Fruit fly (Drosophila melanogaster) whole organism, embryonic: ENCODE data around the gene Lip3.

Experiments used
- ATbp ChIP-seq: fragments of 200-800 bp; sonication (Bioruptor generic); optimal IDR thresholded peaks from 2 replicates; lab custom pipeline; 2017; ENCODE audit warnings: missing biosample characterization, mild to moderate bottlenecking, missing genetic modification characterization, missing genetic modification reagents
- Atf6 ChIP-seq: fragments of 200-800 bp; sonication (Bioruptor generic); IDR thresholded peaks from 2 replicates; pipeline ENCODE4 v1.3.6; 2022; ENCODE audit warnings: missing biosample characterization, missing genetic modification characterization
- CG1024 ChIP-seq: fragments of 200-800 bp; sonication (Bioruptor generic); IDR thresholded peaks from 2 replicates; pipeline ENCODE4 v1.3.6; 2022; ENCODE audit warnings: missing biosample characterization, missing genetic modification characterization
- CG10431 ChIP-seq: fragments of 200-800 bp; sonication (Bioruptor generic); optimal IDR thresholded peaks from 3 replicates; lab custom pipeline; 2018; ENCODE audit warnings: missing biosample characterization, mild to moderate bottlenecking, missing genetic modification characterization
- CG11560 ChIP-seq: fragments of 200-800 bp; sonication (Bioruptor generic); IDR thresholded peaks from 3 replicates; pipeline ENCODE4 v1.3.6; 2022; ENCODE audit warnings: missing biosample characterization, missing genetic modification characterization
- CG13123 ChIP-seq: fragments of 200-800 bp; sonication (Bioruptor generic); optimal IDR thresholded peaks from 2 replicates; lab custom pipeline; 2016; ENCODE audit warnings: missing biosample characterization, missing genetic modification characterization
- CG13624 ChIP-seq: fragments of 200-800 bp; sonication (Bioruptor generic); optimal IDR thresholded peaks from 2 replicates; lab custom pipeline; 2016; ENCODE audit warnings: missing biosample characterization, missing genetic modification characterization
- CG14667 ChIP-seq: fragments of 200-800 bp; sonication (Bioruptor generic); IDR thresholded peaks from 2 replicates; pipeline ENCODE4 v1.3.6; 2022; ENCODE audit warnings: missing biosample characterization, missing genetic modification characterization
- CG14965 ChIP-seq: fragments of 200-800 bp; sonication (Bioruptor generic); optimal IDR thresholded peaks from 2 replicates; lab custom pipeline; 2016; ENCODE audit warnings: missing biosample characterization, missing genetic modification characterization, borderline replicate concordance
- CG17802 ChIP-seq: fragments of 200-800 bp; sonication (Bioruptor generic); optimal IDR thresholded peaks from 2 replicates; lab custom pipeline; 2018; ENCODE audit warnings: missing biosample characterization, mild to moderate bottlenecking, missing genetic modification characterization, moderate library complexity
- CG30020 ChIP-seq: fragments of 200-800 bp; optimal IDR thresholded peaks from 2 replicates; lab custom pipeline; 2019; ENCODE audit warnings: missing biosample characterization, mild to moderate bottlenecking, missing genetic modification characterization, moderate library complexity
- CG7556 ChIP-seq: fragments of 200-800 bp; sonication (Bioruptor generic); optimal IDR thresholded peaks from 2 replicates; lab custom pipeline; 2017; ENCODE audit warnings: missing biosample characterization, mild to moderate bottlenecking, missing genetic modification characterization
- CG9727 ChIP-seq: fragments of 200-800 bp; sonication (Bioruptor generic); optimal IDR thresholded peaks from 3 replicates; lab custom pipeline; 2017; ENCODE audit warnings: missing biosample characterization, mild to moderate bottlenecking, missing genetic modification characterization
- CrebB ChIP-seq: fragments of 200-800 bp; sonication (Bioruptor generic); optimal IDR thresholded peaks from 3 replicates; lab custom pipeline; 2018; ENCODE audit warnings: missing biosample characterization, mild to moderate bottlenecking, missing genetic modification characterization
- E2f2 ChIP-seq: fragments of 200-800 bp; sonication (Bioruptor generic); IDR thresholded peaks from 2 replicates; pipeline ENCODE4 v1.3.6; 2022; ENCODE audit warnings: missing biosample characterization, missing genetic modification characterization
- Elba2 ChIP-seq: fragments of 200-800 bp; sonication (Bioruptor generic); optimal IDR thresholded peaks from 3 replicates; lab custom pipeline; 2016; ENCODE audit warnings: missing biosample characterization, missing genetic modification characterization
- HLH54F ChIP-seq: fragments of 200-800 bp; sonication (Bioruptor generic); optimal IDR thresholded peaks from 3 replicates; lab custom pipeline; 2016; ENCODE audit warnings: missing biosample characterization, missing genetic modification characterization
- Lim3 ChIP-seq: fragments of 200-800 bp; sonication (Bioruptor generic); IDR thresholded peaks from 2 replicates; pipeline ENCODE4 v1.3.6; 2022; ENCODE audit warnings: missing biosample characterization, missing genetic modification characterization
- MTF-1 ChIP-seq: fragments of 200-800 bp; sonication (Bioruptor generic); optimal IDR thresholded peaks from 2 replicates; lab custom pipeline; 2018; ENCODE audit warnings: missing biosample characterization, mild to moderate bottlenecking, missing genetic modification characterization, borderline replicate concordance
- Mes4 ChIP-seq: fragments of 200-800 bp; sonication (Bioruptor generic); optimal IDR thresholded peaks from 2 replicates; lab custom pipeline; 2016; ENCODE audit warnings: missing biosample characterization, missing genetic modification characterization
- NC2β ChIP-seq: fragments of 200-800 bp; sonication (Bioruptor generic); optimal IDR thresholded peaks from 2 replicates; lab custom pipeline; 2016; ENCODE audit warnings: missing biosample characterization, missing genetic modification characterization
- Oaz ChIP-seq: fragments of 200-800 bp; sonication (Bioruptor generic); IDR thresholded peaks from 2 replicates; pipeline ENCODE4 v1.3.6; 2022; ENCODE audit warnings: missing biosample characterization, missing genetic modification characterization
- Optix ChIP-seq: fragments of 200-800 bp; sonication (Bioruptor generic); IDR thresholded peaks from 3 replicates; pipeline ENCODE4 v1.3.6; 2022; ENCODE audit warnings: missing biosample characterization, missing genetic modification characterization
- Scr ChIP-seq: fragments of 200-800 bp; sonication (Bioruptor generic); IDR thresholded peaks from 2 replicates; pipeline ENCODE4 v1.3.6; 2022; ENCODE audit warnings: missing biosample characterization, missing genetic modification characterization; ENCODE audit not compliant: partially characterized antibody
- Sin3A ChIP-seq: fragments of >200 bp; optimal IDR thresholded peaks from 2 replicates; lab custom pipeline; 2018
- Ssrp ChIP-seq: fragments of 200-800 bp; sonication (Bioruptor generic); optimal IDR thresholded peaks from 2 replicates; lab custom pipeline; 2018; ENCODE audit warnings: missing biosample characterization, mild to moderate bottlenecking, missing genetic modification characterization, moderate library complexity
- ab ChIP-seq: fragments of 200-800 bp; sonication (Bioruptor generic); optimal IDR thresholded peaks from 2 replicates; lab custom pipeline; 2016; ENCODE audit warnings: missing biosample characterization, missing genetic modification characterization
- amos ChIP-seq: fragments of 200-800 bp; sonication (Bioruptor generic); IDR thresholded peaks from 2 replicates; pipeline ENCODE4 v1.3.6; 2022; ENCODE audit warnings: missing biosample characterization, missing genetic modification characterization; ENCODE audit not compliant: partially characterized antibody
- ara ChIP-seq: fragments of 200-800 bp; sonication (Bioruptor generic); IDR thresholded peaks from 2 replicates; pipeline ENCODE4 v1.3.6; 2022; ENCODE audit warnings: missing biosample characterization, missing genetic modification characterization
- az2 ChIP-seq: fragments of 200-800 bp; sonication (Bioruptor generic); optimal IDR thresholded peaks from 3 replicates; lab custom pipeline; 2016; ENCODE audit warnings: missing biosample characterization, missing genetic modification characterization
- bbx ChIP-seq: fragments of 200-800 bp; sonication (Bioruptor generic); IDR thresholded peaks from 2 replicates; pipeline ENCODE4 v1.3.6; 2022; ENCODE audit warnings: missing biosample characterization, missing genetic modification characterization; ENCODE audit not compliant: partially characterized antibody
- caup ChIP-seq: fragments of 200-800 bp; sonication (Bioruptor generic); optimal IDR thresholded peaks from 3 replicates; lab custom pipeline; 2017; ENCODE audit warnings: missing biosample characterization, mild to moderate bottlenecking, missing genetic modification characterization, moderate library complexity; ENCODE audit not compliant: severe bottlenecking
- dm ChIP-seq: fragments of 200-800 bp; sonication (Bioruptor generic); optimal IDR thresholded peaks from 3 replicates; lab custom pipeline; 2016; ENCODE audit warnings: missing biosample characterization, missing genetic modification characterization
- fu2 ChIP-seq: fragments of 200-800 bp; sonication (Bioruptor generic); optimal IDR thresholded peaks from 2 replicates; lab custom pipeline; 2016; ENCODE audit warnings: missing biosample characterization, missing genetic modification characterization
- grn ChIP-seq: fragments of 200-800 bp; sonication (Bioruptor generic); optimal IDR thresholded peaks from 3 replicates; lab custom pipeline; 2017; ENCODE audit warnings: missing biosample characterization, missing genetic modification characterization
- hbn ChIP-seq: fragments of 200-800 bp; sonication (Bioruptor generic); IDR thresholded peaks from 2 replicates; pipeline ENCODE4 v1.3.6; 2022; ENCODE audit warnings: missing biosample characterization, missing genetic modification characterization; ENCODE audit not compliant: partially characterized antibody
- her ChIP-seq: fragments of 200-800 bp; sonication (Bioruptor generic); optimal IDR thresholded peaks from 2 replicates; lab custom pipeline; 2016; ENCODE audit warnings: missing biosample characterization, missing genetic modification characterization
- ken ChIP-seq: fragments of 200-800 bp; sonication (Bioruptor generic); IDR thresholded peaks from 3 replicates; pipeline ENCODE4 v1.3.6; 2022; ENCODE audit warnings: missing biosample characterization, missing genetic modification characterization
- maf-S ChIP-seq: fragments of 200-800 bp; sonication (Bioruptor generic); optimal IDR thresholded peaks from 2 replicates; lab custom pipeline; 2016; ENCODE audit warnings: missing biosample characterization, missing genetic modification characterization
- nmo ChIP-seq: fragments of 200-800 bp; sonication (Bioruptor generic); optimal IDR thresholded peaks from 2 replicates; lab custom pipeline; 2018; ENCODE audit warnings: missing biosample characterization, mild to moderate bottlenecking, missing genetic modification characterization, moderate library complexity
- pan ChIP-seq, 4 experiments: fragments of >200 bp in 3 of 4; fragments of 200-800 bp in 1 of 4; sonication (Bioruptor generic) in 1 of 4; optimal IDR thresholded peaks in 3 of 4; IDR thresholded peaks in 1 of 4; 2 replicates each; pipeline versions ENCODE4 v1.3.6 to Lab custom; 2017 to 2022; ENCODE audit warnings: missing biosample characterization in 2 of 4, missing genetic modification characterization in 2 of 4, mixed read lengths in 1 of 4
- pnt ChIP-seq: fragments of 200-800 bp; sonication (Bioruptor generic); optimal IDR thresholded peaks from 3 replicates; lab custom pipeline; 2016; ENCODE audit warnings: missing biosample characterization, missing genetic modification characterization
- row ChIP-seq: fragments of 200-800 bp; sonication (Bioruptor generic); IDR thresholded peaks from 3 replicates; pipeline ENCODE4 v1.3.6; 2022; ENCODE audit warnings: missing biosample characterization, missing genetic modification characterization
- seq ChIP-seq: fragments of 200-800 bp; sonication (Bioruptor generic); IDR thresholded peaks from 2 replicates; pipeline ENCODE4 v1.3.6; 2022; ENCODE audit warnings: missing biosample characterization, missing genetic modification characterization
- sim ChIP-seq: fragments of 200-800 bp; sonication (Bioruptor generic); IDR thresholded peaks from 2 replicates; pipeline ENCODE4 v1.3.6; 2022; ENCODE audit warnings: missing biosample characterization, missing genetic modification characterization
- sima ChIP-seq: fragments of 200-800 bp; sonication (Bioruptor generic); optimal IDR thresholded peaks from 2 replicates; lab custom pipeline; 2016; ENCODE audit warnings: missing biosample characterization, missing genetic modification characterization
- sisA ChIP-seq: fragments of 200-800 bp; sonication (Bioruptor generic); IDR thresholded peaks from 2 replicates; pipeline ENCODE4 v1.3.6; 2022; ENCODE audit warnings: missing biosample characterization, missing genetic modification characterization
- ssp ChIP-seq: fragments of 200-800 bp; sonication (Bioruptor generic); IDR thresholded peaks from 2 replicates; pipeline ENCODE4 v1.3.6; 2022; ENCODE audit warnings: missing biosample characterization, missing genetic modification characterization
- wor ChIP-seq: fragments of 200-800 bp; sonication (Bioruptor generic); IDR thresholded peaks from 2 replicates; pipeline ENCODE4 v1.3.6; 2022; ENCODE audit warnings: missing biosample characterization, missing genetic modification characterization

The Lip3 gene

DNA sequence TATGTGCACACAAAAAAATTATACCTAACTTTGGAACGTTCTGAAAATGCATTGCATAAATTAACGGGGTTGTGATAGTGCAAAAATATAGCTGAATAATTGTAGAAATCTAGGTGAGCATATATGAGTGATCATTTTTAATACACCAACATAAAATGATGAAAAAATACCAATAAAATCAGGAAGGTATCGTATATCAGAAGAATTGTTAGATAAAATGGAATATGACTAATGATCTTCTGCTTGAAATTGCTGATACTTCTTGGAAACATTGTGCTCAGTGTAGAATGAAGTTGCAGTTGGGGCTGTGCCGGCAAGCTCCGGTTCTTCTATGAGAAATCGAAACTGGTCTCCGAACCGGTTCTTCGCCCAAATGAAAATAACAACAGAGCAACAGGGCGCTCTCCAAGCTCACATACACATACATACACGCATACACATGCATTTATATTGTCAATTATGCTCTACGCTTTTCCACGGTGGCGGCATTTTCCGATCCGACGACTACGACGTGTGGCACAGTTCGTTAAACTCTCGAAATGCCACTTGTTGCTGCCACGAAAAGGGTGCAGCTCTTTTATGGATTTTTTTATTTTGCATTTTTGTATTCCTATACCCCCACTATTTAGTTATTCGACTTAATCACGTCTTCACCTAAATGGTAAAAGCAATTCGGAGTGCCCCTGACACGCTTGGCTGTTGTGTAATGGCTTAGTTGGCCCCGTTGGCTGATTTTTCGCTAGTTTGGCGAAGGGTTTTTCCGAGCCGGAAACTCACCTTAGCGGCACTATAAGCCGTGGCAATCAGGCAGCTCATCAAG lies 29.4 kb upstream of the Lip3 start (continued):
- peak; percentile 84 for TF ChIP-seq maf-S (GFP tag; lab: Kevin White, UChicago)
- TF ChIP-seq CG10431 (GFP tag; lab: Kevin White, UChicago), result peak; percentile 76
- no peak for TF ChIP-seq Sin3A (lab: Kevin White, UChicago)
- TF ChIP-seq CG11560 (tag; lab: Robert Waterston, UW), result peak; percentile 62; the same call in 2 of the 3 replicates
- no peak for TF ChIP-seq bbx
- TF ChIP-seq Oaz (GFP tag; lab: Robert Waterston, UW), result peak; percentile 60; the same call in 1 of the 2 replicates
- no peak for TF ChIP-seq Optix (GFP tag; lab: Robert Waterston, UW)
- peak; percentile 79 for TF ChIP-seq sim (GFP tag; lab: Robert Waterston, UW)
- peak; percentile 79 for TF ChIP-seq her (GFP tag; lab: Kevin White, UChicago)
- TF ChIP-seq wor (GFP tag; lab: Robert Waterston, UW), result peak; percentile 83
- TF ChIP-seq Mes4, result peak; percentile 83
- TF ChIP-seq sisA (GFP tag; lab: Robert Waterston, UW), result peak; percentile 81
- TF ChIP-seq Ssrp (tag; lab: Kevin White, UChicago), result peak; percentile 92
- TF ChIP-seq caup (GFP tag; lab: Kevin White, UChicago), result peak; percentile 84
- TF ChIP-seq nmo, result peak; percentile 94
- peak; percentile 57 for TF ChIP-seq grn (GFP tag; lab: Kevin White, UChicago)
- TF ChIP-seq CrebB, result peak; percentile 75
- no peak for TF ChIP-seq pan (optimal IDR thresholded peaks at IDR 0.05; lab: Kevin White, UChicago)
- peak in 1 of 2 experiments; percentile 83 for TF ChIP-seq pan (GFP tag; optimal IDR thresholded peaks at IDR 0.05 in 1 of 2, IDR thresholded peaks at IDR 0.05 in 1 of 2)
- peak; percentile 79 for TF ChIP-seq ATbp (GFP tag; lab: Kevin White, UChicago)
- TF ChIP-seq NC2β (GFP tag; lab: Kevin White, UChicago), result peak; percentile 77
- peak; percentile 92 for TF ChIP-seq seq
- peak; percentile 64; the same call in 1 of the 2 replicates for TF ChIP-seq CG1024
- peak; percentile 91 for TF ChIP-seq CG9727 (GFP tag; lab: Kevin White, UChicago)
- peak; percentile 65 for TF ChIP-seq CG13123 (GFP tag; lab: Kevin White, UChicago)
- no peak for TF ChIP-seq amos (GFP tag; lab: Robert Waterston, UW)
- TF ChIP-seq ssp (GFP tag; lab: Robert Waterston, UW), result peak; percentile 68
- peak; percentile 71 for TF ChIP-seq dm (GFP tag; lab: Kevin White, UChicago)
- TF ChIP-seq az2, result peak; percentile 90
- peak; percentile 88 for TF ChIP-seq ara
- TF ChIP-seq MTF-1 (GFP tag; lab: Kevin White, UChicago), result peak; percentile 64
- TF ChIP-seq CG14965 (GFP tag; lab: Kevin White, UChicago), result peak; percentile 5
- peak; percentile 69 for TF ChIP-seq CG30020 (tag; lab: Kevin White, UChicago)
- TF ChIP-seq fu2, result peak; percentile 85
- TF ChIP-seq Atf6 (GFP tag; lab: Robert Waterston, UW), result peak; percentile 88
- TF ChIP-seq E2f2 (GFP tag; lab: Robert Waterston, UW), result peak; percentile 68
- peak; percentile 86 for TF ChIP-seq HLH54F (GFP tag; lab: Kevin White, UChicago)
- TF ChIP-seq sima (GFP tag; lab: Kevin White, UChicago), result peak; percentile 57
- TF ChIP-seq ab, result peak; percentile 52
- TF ChIP-seq row (GFP tag; lab: Robert Waterston, UW), result peak; percentile 88
- peak; percentile 88 for TF ChIP-seq CG13624 (GFP tag; lab: Kevin White, UChicago)
- TF ChIP-seq CG14667 (GFP tag; lab: Robert Waterston, UW), result peak; percentile 79
- TF ChIP-seq CG17802 (tag; lab: Kevin White, UChicago), result peak; percentile 69
- peak; percentile 94 for TF ChIP-seq CG7556 (GFP tag; lab: Kevin White, UChicago)
- TF ChIP-seq hbn (GFP tag; lab: Robert Waterston, UW), result no peak
- TF ChIP-seq Lim3, result 0 out of 2 replicates have a peak, but pooled peaks have one; percentile 24
- TF ChIP-seq ken, result no peak; the same call in 2 of the 3 replicates
- peak; percentile 89 for TF ChIP-seq pnt (GFP tag; lab: Kevin White, UChicago)
- no peak for TF ChIP-seq Scr
- TF ChIP-seq Elba2 (GFP tag; lab: Kevin White, UChicago), result no peak
